Fruit fly (Drosophila melanogaster) whole organism, embryonic: ENCODE measurements around the gene TTLL4A.

ENCODE experiments used
- Atf6 ChIP-seq: fragments of 200-800 bp; sonication (Bioruptor generic); IDR thresholded peaks from 2 replicates; pipeline ENCODE4 v1.3.6; 2022; ENCODE audit warnings: missing biosample characterization, missing genetic modification characterization
- CG11247 ChIP-seq: fragments of 200-800 bp; sonication (Bioruptor generic); IDR thresholded peaks from 2 replicates; pipeline ENCODE4 v1.3.6; 2022; ENCODE audit warnings: missing biosample characterization, missing genetic modification characterization
- CG12071 ChIP-seq: fragments of 200-800 bp; sonication (Bioruptor generic); optimal IDR thresholded peaks from 3 replicates; lab custom pipeline; 2018; ENCODE audit warnings: missing biosample characterization, mild to moderate bottlenecking, missing genetic modification characterization
- CG12299 ChIP-seq: fragments of 200-800 bp; sonication (Bioruptor generic); optimal IDR thresholded peaks from 2 replicates; lab custom pipeline; 2018; ENCODE audit warnings: missing biosample characterization, mild to moderate bottlenecking, missing genetic modification characterization
- CG12391 ChIP-seq: fragments of 200-800 bp; sonication (Bioruptor generic); optimal IDR thresholded peaks from 3 replicates; lab custom pipeline; 2018; ENCODE audit warnings: missing biosample characterization, mild to moderate bottlenecking, missing genetic modification characterization, moderate library complexity
- CG13296 ChIP-seq: fragments of 200-800 bp; sonication (Bioruptor generic); optimal IDR thresholded peaks from 3 replicates; lab custom pipeline; 2018; ENCODE audit warnings: missing biosample characterization, mild to moderate bottlenecking, missing genetic modification characterization
- CG13775 ChIP-seq: fragments of 200-800 bp; sonication (Bioruptor generic); optimal IDR thresholded peaks from 3 replicates; lab custom pipeline; 2017; ENCODE audit warnings: missing biosample characterization, mild to moderate bottlenecking, missing genetic modification characterization
- CG14014 ChIP-seq: fragments of 200-800 bp; sonication (Bioruptor generic); IDR thresholded peaks from 2 replicates; pipeline ENCODE4 v1.3.6; 2022; ENCODE audit warnings: missing biosample characterization, missing genetic modification characterization
- CG14441 ChIP-seq: fragments of 200-800 bp; sonication (Bioruptor generic); IDR thresholded peaks from 2 replicates; pipeline ENCODE4 v1.3.6; 2022; ENCODE audit warnings: missing biosample characterization, missing genetic modification characterization
- CG15011 ChIP-seq: fragments of 200-800 bp; sonication (Bioruptor generic); optimal IDR thresholded peaks from 3 replicates; lab custom pipeline; 2018; ENCODE audit warnings: missing biosample characterization, mild to moderate bottlenecking, missing genetic modification characterization
- CG17359 ChIP-seq: fragments of 200-800 bp; sonication (Bioruptor generic); optimal IDR thresholded peaks from 3 replicates; lab custom pipeline; 2018; ENCODE audit warnings: missing biosample characterization, mild to moderate bottlenecking, missing genetic modification characterization, moderate library complexity
- CG17568 ChIP-seq: fragments of 200-800 bp; sonication (Bioruptor generic); optimal IDR thresholded peaks from 2 replicates; lab custom pipeline; 2018; ENCODE audit warnings: missing biosample characterization, mild to moderate bottlenecking, missing genetic modification characterization, moderate library complexity
- CG2712 ChIP-seq: fragments of 200-800 bp; optimal IDR thresholded peaks from 3 replicates; lab custom pipeline; 2019; ENCODE audit warnings: missing biosample characterization, mild to moderate bottlenecking, missing genetic modification characterization, moderate library complexity
- CG30403 ChIP-seq: fragments of 200-800 bp; sonication (Bioruptor generic); optimal IDR thresholded peaks from 3 replicates; lab custom pipeline; 2016; ENCODE audit warnings: missing biosample characterization, missing genetic modification characterization
- CG31388 ChIP-seq: fragments of 200-800 bp; sonication (Bioruptor generic); optimal IDR thresholded peaks from 2 replicates; lab custom pipeline; 2016; ENCODE audit warnings: missing biosample characterization, missing genetic modification characterization
- CG4328 ChIP-seq: fragments of 200-800 bp; sonication (Bioruptor generic); optimal IDR thresholded peaks from 3 replicates; lab custom pipeline; 2017; ENCODE audit warnings: missing biosample characterization, missing genetic modification reagents, missing genetic modification characterization
- CG5245 ChIP-seq: fragments of 200-800 bp; sonication (Bioruptor generic); optimal IDR thresholded peaks from 3 replicates; lab custom pipeline; 2016; ENCODE audit warnings: missing biosample characterization, missing genetic modification characterization
- CG6175 ChIP-seq: fragments of 200-800 bp; sonication (Bioruptor generic); IDR thresholded peaks from 3 replicates; pipeline ENCODE4 v1.3.6; 2022; ENCODE audit warnings: missing biosample characterization, missing genetic modification characterization
- CG7987 ChIP-seq: fragments of 200-800 bp; sonication (Bioruptor generic); optimal IDR thresholded peaks from 2 replicates; lab custom pipeline; 2018; ENCODE audit warnings: missing biosample characterization, mild to moderate bottlenecking, missing genetic modification characterization, moderate library complexity
- CG8944 ChIP-seq: fragments of 200-800 bp; sonication (Bioruptor generic); optimal IDR thresholded peaks from 3 replicates; lab custom pipeline; 2016; ENCODE audit warnings: missing biosample characterization, missing genetic modification characterization
- Dek ChIP-seq: fragments of 200-800 bp; sonication (Bioruptor generic); optimal IDR thresholded peaks from 3 replicates; lab custom pipeline; 2019; ENCODE audit warnings: missing biosample characterization, mild to moderate bottlenecking, missing genetic modification characterization, moderate library complexity
- Dip2 ChIP-seq: fragments of 200-800 bp; sonication (Bioruptor generic); IDR thresholded peaks from 2 replicates; pipeline ENCODE4 v1.3.6; 2022; ENCODE audit warnings: missing biosample characterization, missing genetic modification characterization
- Hey ChIP-seq: fragments of 200-800 bp; sonication (Bioruptor generic); optimal IDR thresholded peaks from 3 replicates; lab custom pipeline; 2018; ENCODE audit warnings: missing biosample characterization, mild to moderate bottlenecking, missing genetic modification characterization
- Hmr ChIP-seq: fragments of 200-800 bp; sonication (Bioruptor generic); optimal IDR thresholded peaks from 3 replicates; lab custom pipeline; 2017; ENCODE audit warnings: mild to moderate bottlenecking, missing biosample characterization, missing genetic modification reagents, missing genetic modification characterization
- Oaz ChIP-seq: fragments of 200-800 bp; sonication (Bioruptor generic); IDR thresholded peaks from 2 replicates; pipeline ENCODE4 v1.3.6; 2022; ENCODE audit warnings: missing biosample characterization, missing genetic modification characterization
- Rfx ChIP-seq: fragments of 200-800 bp; sonication (Bioruptor generic); IDR thresholded peaks from 2 replicates; pipeline ENCODE4 v1.3.6; 2022; ENCODE audit warnings: missing biosample characterization, missing genetic modification characterization
- Ssrp ChIP-seq: fragments of 200-800 bp; sonication (Bioruptor generic); optimal IDR thresholded peaks from 2 replicates; lab custom pipeline; 2018; ENCODE audit warnings: missing biosample characterization, mild to moderate bottlenecking, missing genetic modification characterization, moderate library complexity
- Xrp1 ChIP-seq: fragments of 200-800 bp; sonication (Bioruptor generic); IDR thresholded peaks from 2 replicates; pipeline ENCODE4 v1.3.6; 2022; ENCODE audit warnings: missing biosample characterization, missing genetic modification characterization
- bcd ChIP-seq: fragments of 200-800 bp; sonication (Bioruptor generic); optimal IDR thresholded peaks from 2 replicates; lab custom pipeline; 2017; ENCODE audit warnings: missing biosample characterization, mild to moderate bottlenecking, missing genetic modification characterization
- cg ChIP-seq: fragments of 200-800 bp; sonication (Bioruptor generic); optimal IDR thresholded peaks from 3 replicates; lab custom pipeline; 2019; ENCODE audit warnings: missing biosample characterization, mild to moderate bottlenecking, missing genetic modification characterization, moderate library complexity
- corto ChIP-seq: fragments of 200-800 bp; sonication (Bioruptor generic); optimal IDR thresholded peaks from 2 replicates; lab custom pipeline; 2016; ENCODE audit warnings: missing biosample characterization, mild to moderate bottlenecking, missing genetic modification characterization, moderate library complexity
- cwo ChIP-seq: fragments of 200-800 bp; sonication (Bioruptor generic); optimal IDR thresholded peaks from 3 replicates; lab custom pipeline; 2017; ENCODE audit warnings: missing biosample characterization, missing genetic modification characterization, mild to moderate bottlenecking, moderate library complexity, missing genetic modification reagents
- da ChIP-seq: fragments of 200-800 bp; sonication (Bioruptor generic); optimal IDR thresholded peaks from 2 replicates; lab custom pipeline; 2016; ENCODE audit warnings: missing biosample characterization, missing genetic modification characterization
- danr ChIP-seq: fragments of 200-800 bp; sonication (Bioruptor generic); IDR thresholded peaks from 2 replicates; pipeline ENCODE4 v1.3.6; 2022; ENCODE audit warnings: missing biosample characterization, missing genetic modification characterization
- dmrt11E ChIP-seq: fragments of 200-800 bp; sonication (Bioruptor generic); optimal IDR thresholded peaks from 3 replicates; lab custom pipeline; 2018; ENCODE audit warnings: missing biosample characterization, mild to moderate bottlenecking, missing genetic modification characterization, moderate library complexity
- gem ChIP-seq: fragments of 200-800 bp; sonication (Bioruptor generic); optimal IDR thresholded peaks from 2 replicates; lab custom pipeline; 2019; ENCODE audit warnings: missing biosample characterization, mild to moderate bottlenecking, missing genetic modification characterization, moderate library complexity
- grn ChIP-seq: fragments of 200-800 bp; sonication (Bioruptor generic); optimal IDR thresholded peaks from 3 replicates; lab custom pipeline; 2017; ENCODE audit warnings: missing biosample characterization, missing genetic modification characterization
- ind ChIP-seq: fragments of 200-800 bp; sonication (Bioruptor generic); optimal IDR thresholded peaks from 3 replicates; lab custom pipeline; 2016; ENCODE audit warnings: missing biosample characterization, missing genetic modification characterization
- lab ChIP-seq: fragments of 200-800 bp; sonication (Bioruptor generic); optimal IDR thresholded peaks from 3 replicates; lab custom pipeline; 2017; ENCODE audit warnings: missing biosample characterization, missing genetic modification characterization, mild to moderate bottlenecking, moderate library complexity, missing genetic modification reagents
- lmd ChIP-seq: fragments of 200-800 bp; sonication (Bioruptor generic); IDR thresholded peaks from 2 replicates; pipeline ENCODE4 v1.3.6; 2022; ENCODE audit warnings: missing biosample characterization, missing genetic modification characterization
- lola ChIP-seq, 3 experiments: fragments of >200 bp in 2 of 3; fragments of 200-800 bp in 1 of 3; sonication (Bioruptor generic) in 1 of 3; optimal IDR thresholded peaks; 2 replicates each; lab custom pipeline; 2017 to 2019; ENCODE audit warnings: missing biosample characterization in 3 of 3, missing genetic modification characterization in 3 of 3, mild to moderate bottlenecking in 1 of 3, moderate library complexity in 1 of 3
- lov ChIP-seq, 2 experiments: fragments of 200-800 bp in 1 of 2; fragments of >200 bp in 1 of 2; sonication (Bioruptor generic) in 1 of 2; IDR thresholded peaks in 1 of 2; optimal IDR thresholded peaks in 1 of 2; 2 replicates in 1 of 2; 3 replicates in 1 of 2; pipeline versions ENCODE4 v1.3.6 to Lab custom; 2017 to 2022; ENCODE audit warnings: missing biosample characterization in 1 of 2, missing genetic modification characterization in 1 of 2
- pfk ChIP-seq: fragments of 200-800 bp; sonication (Bioruptor generic); optimal IDR thresholded peaks from 2 replicates; lab custom pipeline; 2018; ENCODE audit warnings: missing biosample characterization, mild to moderate bottlenecking, missing genetic modification characterization, moderate library complexity
- row ChIP-seq: fragments of 200-800 bp; sonication (Bioruptor generic); IDR thresholded peaks from 3 replicates; pipeline ENCODE4 v1.3.6; 2022; ENCODE audit warnings: missing biosample characterization, missing genetic modification characterization
- slbo ChIP-seq: fragments of 200-800 bp; sonication (Bioruptor generic); IDR thresholded peaks from 2 replicates; pipeline ENCODE4 v1.3.6; 2022; ENCODE audit warnings: missing biosample characterization, missing genetic modification characterization
- stwl ChIP-seq: fragments of 200-800 bp; sonication (Bioruptor generic); optimal IDR thresholded peaks from 3 replicates; lab custom pipeline; 2018; ENCODE audit warnings: missing biosample characterization, mild to moderate bottlenecking, missing genetic modification characterization, moderate library complexity
- wek ChIP-seq: fragments of 200-800 bp; sonication (Bioruptor generic); optimal IDR thresholded peaks from 3 replicates; lab custom pipeline; 2018; ENCODE audit warnings: missing biosample characterization, mild to moderate bottlenecking, missing genetic modification characterization, moderate library complexity
- zf30C ChIP-seq: fragments of 200-800 bp; sonication (Bioruptor generic); optimal IDR thresholded peaks from 3 replicates; lab custom pipeline; 2018; ENCODE audit warnings: missing biosample characterization, mild to moderate bottlenecking, missing genetic modification characterization

TTLL4A gene

dm6 chr2L:11044678-11045466 lies 55.7 kb downstream of the TTLL4A start (continued):
- TF ChIP-seq lab, result peak; percentile 69
- TF ChIP-seq da, result no peak
- TF ChIP-seq corto (GFP tag; lab: Kevin White, UChicago), result peak; percentile 71
- TF ChIP-seq zf30C (GFP tag; lab: Kevin White, UChicago), result no peak
- TF ChIP-seq Ssrp (tag; lab: Kevin White, UChicago), result no peak
- TF ChIP-seq danr (GFP tag; lab: Robert Waterston, UW), result no peak
- TF ChIP-seq CG14014 (GFP tag; lab: Robert Waterston, UW), result peak; percentile 34; the same call in 1 of the 2 replicates
- peak; percentile 45 for TF ChIP-seq cwo
- TF ChIP-seq dmrt11E (tag; lab: Kevin White, UChicago), result peak; percentile 28
- peak; percentile 59 for TF ChIP-seq lmd (GFP tag; lab: Robert Waterston, UW)
- peak; percentile 62 for TF ChIP-seq CG13296 (GFP tag; lab: Kevin White, UChicago)
- peak; percentile 27 for TF ChIP-seq bcd (GFP tag; lab: Kevin White, UChicago)
- peak; percentile 19 for TF ChIP-seq CG7987
- no peak for TF ChIP-seq CG31388 (GFP tag; lab: Kevin White, UChicago)
- TF ChIP-seq Hmr (GFP tag; lab: Kevin White, UChicago), result peak; percentile 74
- peak; percentile 58 for TF ChIP-seq grn
- TF ChIP-seq CG12071 (GFP tag; lab: Kevin White, UChicago), result peak; percentile 51
- TF ChIP-seq Rfx (GFP tag; lab: Robert Waterston, UW), result peak; percentile 39; the same call in 1 of the 2 replicates
- TF ChIP-seq Hey, result peak; percentile 63
- peak; percentile 26 for TF ChIP-seq wek (GFP tag; lab: Kevin White, UChicago)
- TF ChIP-seq ind (GFP tag; lab: Kevin White, UChicago), result peak; percentile 25
- TF ChIP-seq CG17568 (GFP tag; lab: Kevin White, UChicago), result peak; percentile 69
- TF ChIP-seq gem, result peak; percentile 44
- peak; percentile 64 for TF ChIP-seq slbo (GFP tag; lab: Robert Waterston, UW)
- TF ChIP-seq row (GFP tag; lab: Robert Waterston, UW), result peak; percentile 51
- TF ChIP-seq pfk (GFP tag; lab: Kevin White, UChicago), result peak; percentile 36
- TF ChIP-seq Oaz (GFP tag; lab: Robert Waterston, UW), result no peak
- no peak for TF ChIP-seq CG8944 (GFP tag; lab: Kevin White, UChicago)
- TF ChIP-seq CG5245, result no peak
- TF ChIP-seq Xrp1 (GFP tag; lab: Robert Waterston, UW), result peak; percentile 46
- no peak for TF ChIP-seq CG11247
- peak; percentile 30 for TF ChIP-seq CG17359 (tag; lab: Kevin White, UChicago)
- peak; percentile 55 for TF ChIP-seq cg
- no peak for TF ChIP-seq lov (optimal IDR thresholded peaks at IDR 0.05; lab: Kevin White, UChicago)
- no peak for TF ChIP-seq lov (GFP tag; IDR thresholded peaks at IDR 0.05; lab: Robert Waterston, UW)
- TF ChIP-seq CG14441 (GFP tag; lab: Robert Waterston, UW), result peak; percentile 49
- peak; percentile 18 for TF ChIP-seq CG12299 (tag; lab: Kevin White, UChicago)
- no peak for TF ChIP-seq Dip2 (GFP tag; lab: Robert Waterston, UW)
- TF ChIP-seq CG6175 (GFP tag; lab: Robert Waterston, UW), result no peak
- TF ChIP-seq stwl (tag; lab: Kevin White, UChicago), result no peak
- peak; percentile 31; the same call in 1 of the 2 replicates for TF ChIP-seq Atf6 (GFP tag; lab: Robert Waterston, UW)
- TF ChIP-seq CG12391 (tag; lab: Kevin White, UChicago), result no peak
- peak; percentile 16 for TF ChIP-seq CG2712 (tag; lab: Kevin White, UChicago)
- TF ChIP-seq Dek (tag; lab: Kevin White, UChicago), result peak; percentile 13
- peak; percentile 35 for TF ChIP-seq CG15011
- peak; percentile 19 for TF ChIP-seq CG13775
- peak in 1 of 3 experiments; percentile 40 for TF ChIP-seq lola (GFP tag; optimal IDR thresholded peaks at IDR 0.05; lab: Kevin White, UChicago)
- TF ChIP-seq CG4328, result peak; percentile 45
- TF ChIP-seq CG30403 (GFP tag; lab: Kevin White, UChicago), result peak; percentile 42
